Worm (Caenorhabditis elegans): ENCODE measurements around the gene F45C12.17.

Gene F45C12.17

DNA sequence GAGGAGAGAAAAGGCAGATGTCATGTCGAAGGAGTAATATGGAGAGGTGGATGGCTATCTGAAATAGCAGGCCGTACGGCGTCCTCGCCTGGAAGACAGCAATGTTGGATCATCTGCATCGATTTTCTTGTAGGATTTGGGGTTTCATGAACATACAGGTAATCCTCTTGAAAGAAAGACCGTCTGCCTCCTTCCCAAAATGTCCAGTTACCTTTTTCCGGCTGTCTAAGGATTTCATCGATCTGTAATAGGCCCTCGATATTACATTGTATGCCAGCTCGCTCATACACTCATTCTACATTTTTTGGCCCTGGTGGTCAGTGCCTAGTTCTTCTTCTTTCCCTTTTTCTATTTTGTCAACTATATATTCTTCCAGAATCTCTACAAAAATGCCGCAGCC is 3.5 kb upstream of the F45C12.17 start, which contains the start of the genes fbxb-5 and btb-8:
Gene fbxb-5 (minus strand): TSS at position 101 of the 400 bp plus-strand sequence.
Gene btb-8 (plus strand): TSS at position 377 of the 400 bp plus-strand sequence.
- TF ChIP-seq elt-1 (tag; optimal IDR thresholded peaks at IDR 0.05) (no peak), fkh-2 (tag; optimal IDR thresholded peaks at IDR 0.05) (no peak), tbx-2 (tag; optimal IDR thresholded peaks at IDR 0.05) (no peak), nfya-1 (tag; optimal IDR thresholded peaks at IDR 0.05; ENCODE audit: insufficient read depth) (no peak), ZK546.5 (tag; optimal IDR thresholded peaks at IDR 0.05) (no peak), aly-2 (tag; optimal IDR thresholded peaks at IDR 0.05) (no peak), ztf-11 (tag; optimal IDR thresholded peaks at IDR 0.05) (no peak), snpc-4 (tag; optimal IDR thresholded peaks at IDR 0.05) (no peak)

DNA sequence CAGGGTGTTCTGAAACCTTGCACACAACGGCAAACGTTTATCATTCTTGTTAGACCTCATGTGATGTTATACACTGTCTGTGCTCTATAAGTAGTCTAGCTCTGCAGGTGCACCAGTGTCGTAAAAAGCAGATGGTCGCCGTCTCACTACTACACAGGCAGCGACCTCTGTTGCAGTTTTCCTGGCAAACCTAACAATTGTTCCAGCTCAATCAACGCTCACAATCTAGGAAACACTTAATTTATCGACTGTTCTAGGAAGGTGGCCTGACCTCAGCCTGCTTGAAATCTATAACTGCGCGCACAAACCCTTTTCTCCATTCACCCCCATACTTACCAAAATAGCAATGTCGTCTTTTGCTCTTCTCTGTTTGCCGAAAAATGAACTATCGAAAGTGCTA is 1.6 kb upstream of the F45C12.17 start, which contains the start of gene fbxb-11:
Gene fbxb-11 (plus strand): TSS at position 301 of the 400 bp plus-strand sequence.
- no peak for TF ChIP-seq unc-62 (GFP tag; optimal IDR thresholded peaks at IDR 0.05)
- no peak for TF ChIP-seq tbx-2 (tag; optimal IDR thresholded peaks at IDR 0.05)
- TF ChIP-seq ztf-11 (tag; optimal IDR thresholded peaks at IDR 0.05), result no peak
- TF ChIP-seq hmg-11 (tag; optimal IDR thresholded peaks at IDR 0.05), result no peak
- TF ChIP-seq fos-1 (tag; optimal IDR thresholded peaks at IDR 0.05), result no peak
- TF ChIP-seq ZK546.5 (tag; optimal IDR thresholded peaks at IDR 0.05), result no peak
- no peak for TF ChIP-seq daf-12 (tag; optimal IDR thresholded peaks at IDR 0.05)
- TF ChIP-seq nfya-1 (tag; optimal IDR thresholded peaks at IDR 0.05; ENCODE audit: insufficient read depth), result no peak
- TF ChIP-seq aly-2 (tag; optimal IDR thresholded peaks at IDR 0.05), result no peak

DNA sequence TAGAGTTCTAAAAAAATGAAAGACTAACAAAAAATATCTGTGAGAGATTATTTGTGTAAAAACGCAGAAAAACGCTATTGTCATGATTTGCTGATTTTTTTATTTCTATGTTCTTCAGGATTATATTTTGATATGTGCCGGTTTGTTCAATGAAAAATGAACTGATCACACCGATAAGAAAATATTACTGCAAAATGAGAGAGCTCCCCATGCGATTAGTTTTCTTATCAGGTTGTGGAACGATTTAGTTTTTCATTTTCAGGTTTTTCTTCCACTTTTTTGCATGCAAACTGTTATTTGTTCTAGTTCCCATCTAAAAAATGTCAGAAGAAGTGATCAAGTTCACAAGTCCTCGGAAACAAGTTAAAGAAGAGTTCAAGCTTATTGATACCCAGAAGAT is 2.3 kb downstream of the F45C12.17 start, which contains the start of gene btb-9:
Gene btb-9 (plus strand): TSS at position 254 of the 400 bp plus-strand sequence.
- TF ChIP-seq nhr-67 (tag; optimal IDR thresholded peaks at IDR 0.05) (no peak), elt-2 (tag; optimal IDR thresholded peaks at IDR 0.05) (peak; percentile 92), pqm-1 (tag; optimal IDR thresholded peaks at IDR 0.05) (peak; percentile 89), fkh-2 (tag; optimal IDR thresholded peaks at IDR 0.05) (no peak)

DNA sequence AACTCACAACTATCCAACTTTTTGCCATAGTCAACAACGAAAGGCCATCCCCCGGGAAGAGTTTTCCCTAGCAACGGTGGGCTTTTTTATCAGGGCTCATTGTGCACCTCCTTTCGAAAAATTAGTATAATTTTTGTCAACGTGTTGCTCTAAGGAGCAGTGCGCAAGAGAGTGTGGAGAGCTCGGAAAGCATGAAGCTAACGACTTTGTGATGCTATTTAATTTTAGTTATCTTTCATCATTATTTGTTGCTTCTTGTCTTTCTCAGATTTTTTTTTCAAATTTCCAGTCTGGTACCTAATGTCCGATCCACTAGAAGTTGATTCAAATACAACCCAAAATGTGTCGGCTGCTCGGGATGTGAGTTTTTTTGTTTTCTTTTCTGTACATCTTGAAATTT is 4.2 kb downstream of the F45C12.17 start, which contains the start of gene ceh-81:
Gene ceh-81 (plus strand): TSS at position 301 of the 400 bp plus-strand sequence.
- TF ChIP-seq nfya-1 (tag; optimal IDR thresholded peaks at IDR 0.05; ENCODE audit: insufficient read depth), result no peak
- TF ChIP-seq pha-4 (tag; optimal IDR thresholded peaks at IDR 0.05), result no peak
- TF ChIP-seq ztf-11 (tag; optimal IDR thresholded peaks at IDR 0.05), result no peak
- TF ChIP-seq aly-2 (tag; optimal IDR thresholded peaks at IDR 0.05), result no peak
- no peak for TF ChIP-seq lin-39 (tag; optimal IDR thresholded peaks at IDR 0.05)
- TF ChIP-seq egl-5 (tag; optimal IDR thresholded peaks at IDR 0.05), result no peak
- TF ChIP-seq mml-1 (tag; optimal IDR thresholded peaks at IDR 0.05), result no peak
- no peak for TF ChIP-seq unc-39 (tag; optimal IDR thresholded peaks at IDR 0.05)
- no peak for TF ChIP-seq nhr-67 (tag; optimal IDR thresholded peaks at IDR 0.05)
- no peak for TF ChIP-seq ceh-16 (tag; optimal IDR thresholded peaks at IDR 0.05)

DNA sequence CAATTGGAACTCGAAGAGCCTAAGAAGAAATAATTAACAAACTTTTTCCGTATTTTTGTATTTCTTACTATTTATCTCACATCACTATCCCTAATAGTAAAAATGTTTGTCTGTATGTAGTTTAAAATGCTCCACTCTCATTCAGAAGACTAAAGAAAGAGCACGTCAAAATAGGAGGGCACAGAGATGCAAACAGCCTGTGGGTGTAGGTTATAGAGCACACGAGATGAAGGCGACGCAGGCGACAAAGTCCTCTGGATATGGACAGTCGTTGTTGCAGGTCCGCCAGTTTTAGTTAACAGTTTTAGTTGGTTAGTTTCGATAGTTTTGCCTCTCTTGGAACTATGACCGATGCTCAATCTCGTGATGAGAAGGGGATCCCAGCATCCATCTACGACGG is 6.0 kb downstream of the F45C12.17 start, which contains the start of gene ceh-82:
Gene ceh-82 (plus strand): TSS at position 301 of the 400 bp plus-strand sequence.
- no peak for TF ChIP-seq mml-1 (tag; optimal IDR thresholded peaks at IDR 0.05)
- TF ChIP-seq eor-1 (tag; optimal IDR thresholded peaks at IDR 0.05), result no peak
- TF ChIP-seq pqm-1 (tag; optimal IDR thresholded peaks at IDR 0.05), result no peak
- TF ChIP-seq lsy-12 (tag; optimal IDR thresholded peaks at IDR 0.05), result no peak

DNA sequence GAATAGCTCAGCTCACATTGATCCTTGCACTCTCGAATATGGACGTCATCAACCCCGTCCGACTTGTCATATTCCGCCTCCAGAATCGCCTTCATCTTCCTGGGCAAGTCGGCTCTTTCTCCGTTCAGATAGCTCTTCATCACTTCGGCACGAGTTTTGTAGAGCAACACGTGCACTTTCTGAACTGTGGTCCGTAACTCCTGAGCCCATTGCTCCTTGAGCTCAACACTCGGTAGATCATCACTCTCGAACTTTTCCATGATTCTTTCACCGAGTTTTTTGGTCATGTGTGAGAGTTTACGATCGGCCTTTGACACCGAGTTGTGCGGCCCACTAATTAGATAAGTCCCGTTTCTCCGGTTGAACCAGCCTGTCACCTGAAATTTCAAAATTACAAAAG is 9.2 kb downstream of the F45C12.17 start:
- no peak for TF ChIP-seq pha-4 (tag; optimal IDR thresholded peaks at IDR 0.05)
- no peak for TF ChIP-seq ama-1 (optimal IDR thresholded peaks at IDR 0.05)
- TF ChIP-seq daf-12 (tag; optimal IDR thresholded peaks at IDR 0.05), result no peak
- no peak for TF ChIP-seq fos-1 (tag; optimal IDR thresholded peaks at IDR 0.05)

DNA sequence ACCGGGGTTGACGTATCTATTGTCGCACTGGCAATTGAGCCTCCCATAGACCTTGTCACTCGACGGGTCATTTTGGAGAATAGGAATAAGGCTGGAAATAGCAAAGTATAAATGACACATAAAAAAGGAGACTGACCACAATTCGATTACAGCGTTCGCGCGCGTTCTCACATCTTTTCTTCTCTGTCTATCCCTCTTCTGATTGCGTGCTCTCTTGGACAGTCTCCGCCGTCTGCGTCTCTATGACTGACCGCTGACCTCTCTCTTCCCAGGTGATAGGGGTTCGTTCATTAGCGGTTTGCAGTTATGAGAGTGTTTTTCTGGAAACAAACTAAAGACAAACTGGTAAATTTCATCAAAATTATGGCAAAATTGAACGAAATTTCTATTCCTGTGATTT is 10.4 kb downstream of the F45C12.17 start, which contains the start of gene ceh-83:
Gene ceh-83 (minus strand): TSS at position 181 of the 400 bp plus-strand sequence.
- TF ChIP-seq ztf-11 (tag; optimal IDR thresholded peaks at IDR 0.05) (no peak), ceh-16 (tag; optimal IDR thresholded peaks at IDR 0.05) (no peak), snpc-4 (tag; optimal IDR thresholded peaks at IDR 0.05) (no peak), mml-1 (tag; optimal IDR thresholded peaks at IDR 0.05) (no peak), aly-2 (tag; optimal IDR thresholded peaks at IDR 0.05) (no peak), daf-12 (tag; optimal IDR thresholded peaks at IDR 0.05) (no peak), nhr-76 (tag; optimal IDR thresholded peaks at IDR 0.05) (no peak), pha-4 (tag; optimal IDR thresholded peaks at IDR 0.05) (no peak), sea-2 (GFP tag; optimal IDR thresholded peaks at IDR 0.05) (no peak), mdl-1 (tag; optimal IDR thresholded peaks at IDR 0.05) (no peak), nhr-28 (tag; optimal IDR thresholded peaks at IDR 0.05) (no peak), nhr-67 (tag; optimal IDR thresholded peaks at IDR 0.05) (no peak), lin-39 (tag; optimal IDR thresholded peaks at IDR 0.05) (no peak), fos-1 (tag; optimal IDR thresholded peaks at IDR 0.05) (no peak), ztf-4 (tag; optimal IDR thresholded peaks at IDR 0.05) (no peak)

All from whole organism, L3 larva.